Worm (Caenorhabditis elegans) whole organism, L4/young adult: ENCODE results near the gene F58B4.6.

ENCODE experiments used
- dao-5 ChIP-seq: sonication (generic microtip); optimal IDR thresholded peaks from 2 replicates; lab custom pipeline; 2016; ENCODE audit warnings: missing genotype, missing genetic modification characterization, moderate library complexity, missing compliant biosample characterization
- him-1 ChIP-seq: sonication (generic microtip); optimal IDR thresholded peaks from 2 replicates; lab custom pipeline; 2016; ENCODE audit warnings: missing genotype, missing genetic modification reagents, missing genetic modification characterization, missing compliant biosample characterization

DNA sequence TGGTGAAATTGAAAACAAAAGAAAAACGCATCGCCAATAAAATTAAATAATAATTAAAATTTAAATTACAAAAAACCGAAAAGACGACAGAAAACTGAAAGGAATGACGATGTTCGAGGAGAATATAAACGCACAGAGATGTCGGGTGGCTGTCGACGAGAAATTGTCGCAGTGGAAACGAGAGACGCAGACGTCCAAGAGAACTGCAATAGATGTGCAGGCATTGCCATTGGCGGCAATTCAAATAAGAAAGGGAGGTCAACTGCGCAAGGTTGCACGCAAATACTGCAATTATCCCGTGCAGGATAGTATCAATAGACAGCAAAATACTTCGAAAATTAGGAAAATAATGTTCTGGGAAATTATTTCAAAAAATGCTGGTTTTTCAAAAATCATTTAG lies 27.7 kb upstream of the F58B4.6 start:
- TF ChIP-seq dao-5: peak; percentile 43
- peak; percentile 97 for TF ChIP-seq him-1 (tag; lab: Kevin White, UChicago)
